Worm (Caenorhabditis elegans) whole organism, late embryonic: ENCODE measurements around the gene nekl-3.

Source experiments
- C08G9.2 ChIP-seq: sonication (generic microtip); optimal IDR thresholded peaks from 2 replicates; lab custom pipeline; 2016; ENCODE audit warnings: mild to moderate bottlenecking, missing genetic modification characterization, moderate library complexity, missing compliant biosample characterization
- C38D4.7 ChIP-seq: fragments of 200-800 bp; sonication (Bioruptor generic); optimal IDR thresholded peaks from 2 replicates; lab custom pipeline; 2018; ENCODE audit warnings: mild to moderate bottlenecking, missing genetic modification characterization, moderate library complexity, missing compliant biosample characterization
- F13H6.1 ChIP-seq: sonication (generic microtip); optimal IDR thresholded peaks from 2 replicates; lab custom pipeline; 2016; ENCODE audit warnings: missing genetic modification characterization, missing compliant biosample characterization
- K02D7.2 ChIP-seq: sonication (generic microtip); optimal IDR thresholded peaks from 2 replicates; lab custom pipeline; 2017; ENCODE audit warnings: mild to moderate bottlenecking, missing genetic modification characterization, missing compliant biosample characterization
- K09A11.1 ChIP-seq: sonication (generic microtip); optimal IDR thresholded peaks from 2 replicates; lab custom pipeline; 2017; ENCODE audit warnings: antibody characterized with exemption, mild to moderate bottlenecking, missing genetic modification characterization, missing compliant biosample characterization; ENCODE audit not compliant: insufficient read depth
- T23F11.4 ChIP-seq: fragments of 200-800 bp; sonication (Bioruptor generic); optimal IDR thresholded peaks from 2 replicates; lab custom pipeline; 2018; ENCODE audit warnings: mild to moderate bottlenecking, missing genetic modification characterization, missing compliant biosample characterization
- Y22D7AL.16 ChIP-seq: sonication (generic microtip); optimal IDR thresholded peaks from 2 replicates; lab custom pipeline; 2016; ENCODE audit warnings: missing genetic modification characterization, missing compliant biosample characterization
- ahr-1 ChIP-seq: sonication (generic microtip); optimal IDR thresholded peaks from 2 replicates; lab custom pipeline; 2016; ENCODE audit warnings: missing genetic modification characterization, missing compliant biosample characterization
- ama-1 ChIP-seq: fragments of 150-350 bp; optimal IDR thresholded peaks from 2 replicates; lab custom pipeline; 2014
- ceh-14 ChIP-seq: sonication (generic microtip); optimal IDR thresholded peaks from 2 replicates; lab custom pipeline; 2016; ENCODE audit warnings: missing genotype, missing genetic modification characterization, missing compliant biosample characterization
- ceh-18 ChIP-seq: sonication (generic microtip); optimal IDR thresholded peaks from 2 replicates; lab custom pipeline; 2016; ENCODE audit warnings: missing genetic modification characterization, missing compliant biosample characterization
- ceh-2 ChIP-seq: sonication (generic microtip); optimal IDR thresholded peaks from 2 replicates; lab custom pipeline; 2016; ENCODE audit warnings: missing genotype, missing genetic modification characterization, missing compliant biosample characterization
- ceh-22 ChIP-seq: sonication (generic microtip); optimal IDR thresholded peaks from 2 replicates; lab custom pipeline; 2017; ENCODE audit warnings: missing biosample characterization, missing genetic modification characterization
- ceh-24 ChIP-seq: sonication (generic microtip); optimal IDR thresholded peaks from 2 replicates; lab custom pipeline; 2016; ENCODE audit warnings: mild to moderate bottlenecking, missing genetic modification characterization, missing compliant biosample characterization
- ceh-31 ChIP-seq: sonication (generic microtip); optimal IDR thresholded peaks from 2 replicates; lab custom pipeline; 2016; ENCODE audit warnings: missing genetic modification characterization, missing compliant biosample characterization
- ceh-45 ChIP-seq: fragments of 200-800 bp; sonication (Bioruptor generic); IDR thresholded peaks from 2 replicates; pipeline ENCODE4 v1.3.6; 2022; ENCODE audit warnings: missing genetic modification reagents, missing genetic modification characterization, missing compliant biosample characterization
- ceh-48 ChIP-seq: sonication (generic microtip); optimal IDR thresholded peaks from 2 replicates; lab custom pipeline; 2016; ENCODE audit warnings: missing genetic modification characterization, inconsistent platforms, missing compliant biosample characterization
- ceh-6 ChIP-seq: fragments of 200-800 bp; sonication (Bioruptor generic); optimal IDR thresholded peaks from 2 replicates; lab custom pipeline; 2018; ENCODE audit warnings: mild to moderate bottlenecking, missing genetic modification characterization, missing compliant biosample characterization
- ceh-9 ChIP-seq: sonication (generic microtip); optimal IDR thresholded peaks from 2 replicates; lab custom pipeline; 2016; ENCODE audit warnings: mild to moderate bottlenecking, missing genetic modification characterization, inconsistent platforms, missing compliant biosample characterization
- dmd-4 ChIP-seq: sonication (generic microtip); optimal IDR thresholded peaks from 2 replicates; lab custom pipeline; 2016; ENCODE audit warnings: borderline replicate concordance, missing genetic modification characterization, missing compliant biosample characterization
- dve-1 ChIP-seq: sonication (generic microtip); optimal IDR thresholded peaks from 2 replicates; lab custom pipeline; 2017; ENCODE audit warnings: antibody characterized with exemption, mild to moderate bottlenecking, missing genetic modification characterization, missing compliant biosample characterization
- elt-2 ChIP-seq: sonication (generic microtip); optimal IDR thresholded peaks from 2 replicates; lab custom pipeline; 2016; ENCODE audit warnings: missing genetic modification reagents, missing genetic modification characterization, missing compliant biosample characterization
- elt-4 ChIP-seq: sonication (generic microtip); optimal IDR thresholded peaks from 2 replicates; lab custom pipeline; 2016; ENCODE audit warnings: missing genetic modification characterization, missing compliant biosample characterization
- eyg-1 ChIP-seq: sonication (generic microtip); optimal IDR thresholded peaks from 2 replicates; lab custom pipeline; 2016; ENCODE audit warnings: missing genotype, missing genetic modification characterization, missing compliant biosample characterization
- fkh-6 ChIP-seq: sonication (generic microtip); optimal IDR thresholded peaks from 2 replicates; lab custom pipeline; 2016; ENCODE audit warnings: missing genetic modification characterization, missing compliant biosample characterization
- hlh-13 ChIP-seq: fragments of 200-800 bp; sonication (Bioruptor generic); optimal IDR thresholded peaks from 2 replicates; lab custom pipeline; 2018; ENCODE audit warnings: mild to moderate bottlenecking, missing genetic modification characterization, missing compliant biosample characterization
- hlh-30 ChIP-seq: sonication (generic microtip); optimal IDR thresholded peaks from 2 replicates; lab custom pipeline; 2017; ENCODE audit warnings: antibody characterized with exemption, missing genetic modification characterization, missing compliant biosample characterization; ENCODE audit not compliant: insufficient read depth
- hlh-8 ChIP-seq: sonication (generic microtip); optimal IDR thresholded peaks from 2 replicates; lab custom pipeline; 2016; ENCODE audit warnings: missing genotype, missing genetic modification characterization, missing compliant biosample characterization
- lim-6 ChIP-seq: sonication (generic microtip); optimal IDR thresholded peaks from 2 replicates; lab custom pipeline; 2016; ENCODE audit warnings: missing genetic modification characterization, missing compliant biosample characterization
- lin-11 ChIP-seq: fragments of 200-800 bp; sonication (Bioruptor generic); optimal IDR thresholded peaks from 2 replicates; lab custom pipeline; 2018; ENCODE audit warnings: mild to moderate bottlenecking, missing genetic modification characterization, missing compliant biosample characterization
- madf-2 ChIP-seq: sonication (generic microtip); optimal IDR thresholded peaks from 2 replicates; lab custom pipeline; 2017; ENCODE audit warnings: missing genetic modification characterization, missing compliant biosample characterization
- mec-3 ChIP-seq: sonication (generic microtip); optimal IDR thresholded peaks from 2 replicates; lab custom pipeline; 2016; ENCODE audit warnings: borderline replicate concordance, missing genetic modification characterization, missing compliant biosample characterization
- nfya-1 ChIP-seq: sonication (generic microtip); optimal IDR thresholded peaks from 2 replicates; lab custom pipeline; 2017; ENCODE audit warnings: missing genetic modification characterization, mild to moderate bottlenecking, missing compliant biosample characterization, antibody characterized with exemption, moderate library complexity
- nhr-11 ChIP-seq: fragments of 150-350 bp; optimal IDR thresholded peaks from 2 replicates; lab custom pipeline; 2014; ENCODE audit warnings: missing biosample characterization, missing genetic modification characterization
- nhr-232 ChIP-seq: sonication (generic microtip); optimal IDR thresholded peaks from 2 replicates; lab custom pipeline; 2016; ENCODE audit warnings: missing genetic modification characterization, missing compliant biosample characterization
- npax-4 ChIP-seq: sonication (generic microtip); optimal IDR thresholded peaks from 2 replicates; lab custom pipeline; 2016; ENCODE audit warnings: missing genetic modification characterization, missing compliant biosample characterization
- odd-2 ChIP-seq: sonication (generic microtip); optimal IDR thresholded peaks from 2 replicates; lab custom pipeline; 2017; ENCODE audit warnings: antibody characterized with exemption, mild to moderate bottlenecking, missing genetic modification characterization, missing compliant biosample characterization
- pag-3 ChIP-seq: sonication (generic microtip); optimal IDR thresholded peaks from 2 replicates; lab custom pipeline; 2016; ENCODE audit warnings: missing compliant biosample characterization, missing genetic modification characterization, borderline replicate concordance
- pax-1 ChIP-seq: fragments of 150-350 bp; optimal IDR thresholded peaks from 2 replicates; lab custom pipeline; 2014; ENCODE audit warnings: missing biosample characterization, missing genetic modification characterization
- pha-4 ChIP-seq: fragments of 150-350 bp; optimal IDR thresholded peaks from 2 replicates; lab custom pipeline; 2018; ENCODE audit warnings: missing biosample characterization, missing genetic modification reagents, missing genetic modification characterization
- pqm-1 ChIP-seq: sonication (generic microtip); optimal IDR thresholded peaks from 2 replicates; lab custom pipeline; 2016; ENCODE audit warnings: missing genetic modification characterization, missing compliant biosample characterization
- ref-2 ChIP-seq: sonication (generic microtip); optimal IDR thresholded peaks from 2 replicates; lab custom pipeline; 2016; ENCODE audit warnings: missing genetic modification characterization, missing compliant biosample characterization
- rnt-1 ChIP-seq: sonication (generic microtip); optimal IDR thresholded peaks from 2 replicates; lab custom pipeline; 2016; ENCODE audit warnings: missing genetic modification characterization, missing compliant biosample characterization
- sox-2 ChIP-seq: fragments of 200-800 bp; sonication (Bioruptor generic); IDR thresholded peaks from 2 replicates; pipeline ENCODE4 v1.3.6; 2022; ENCODE audit warnings: missing genetic modification reagents, missing genetic modification characterization, missing compliant biosample characterization
- sox-4 ChIP-seq: sonication (generic microtip); optimal IDR thresholded peaks from 2 replicates; lab custom pipeline; 2017; ENCODE audit warnings: mild to moderate bottlenecking, missing genetic modification characterization, inconsistent platforms, missing compliant biosample characterization
- syd-9 ChIP-seq: sonication (generic microtip); optimal IDR thresholded peaks from 2 replicates; lab custom pipeline; 2016; ENCODE audit warnings: mild to moderate bottlenecking, missing genetic modification characterization, moderate library complexity, missing compliant biosample characterization
- tbx-2 ChIP-seq: sonication (generic microtip); optimal IDR thresholded peaks from 2 replicates; lab custom pipeline; 2016; ENCODE audit warnings: missing genetic modification characterization, missing compliant biosample characterization
- tbx-7 ChIP-seq: sonication (generic microtip); optimal IDR thresholded peaks from 2 replicates; lab custom pipeline; 2016; ENCODE audit warnings: missing genotype, missing genetic modification characterization, missing compliant biosample characterization
- ttx-3 ChIP-seq: sonication (generic microtip); optimal IDR thresholded peaks from 2 replicates; lab custom pipeline; 2016; ENCODE audit warnings: missing genetic modification reagents, missing genetic modification characterization, missing compliant biosample characterization
- unc-42 ChIP-seq: sonication (generic microtip); optimal IDR thresholded peaks from 2 replicates; lab custom pipeline; 2016; ENCODE audit warnings: missing genotype, missing genetic modification characterization, missing compliant biosample characterization
- unc-55 ChIP-seq: sonication (generic microtip); optimal IDR thresholded peaks from 2 replicates; lab custom pipeline; 2017; ENCODE audit warnings: missing biosample characterization, missing genetic modification reagents, missing genetic modification characterization
- unc-86 ChIP-seq: sonication (generic microtip); optimal IDR thresholded peaks from 2 replicates; lab custom pipeline; 2016; ENCODE audit warnings: missing genetic modification characterization, missing compliant biosample characterization
- zip-5 ChIP-seq: sonication (generic microtip); optimal IDR thresholded peaks from 2 replicates; lab custom pipeline; 2016; ENCODE audit warnings: missing genetic modification characterization, missing compliant biosample characterization
- ztf-16 ChIP-seq: sonication (generic microtip); optimal IDR thresholded peaks from 2 replicates; lab custom pipeline; 2017; ENCODE audit warnings: missing genetic modification characterization, missing compliant biosample characterization

nekl-3 gene

ce11 chrX:12367498-12367897, 23.8 kb downstream of the nekl-3 start:
- TF ChIP-seq unc-55 (GFP tag; lab: Kevin White, UChicago) (no peak), nhr-232 (tag; lab: Kevin White, UChicago) (peak; percentile 43), npax-4 (tag; lab: Kevin White, UChicago) (peak; percentile 15), lim-6 (tag; lab: Kevin White, UChicago) (no peak), ceh-9 (tag; lab: Kevin White, UChicago) (no peak), lin-11 (tag; lab: Kevin White, UChicago) (peak; percentile 47), unc-42 (tag; lab: Kevin White, UChicago) (no peak), pax-1 (tag; lab: Kevin White, UChicago) (no peak), C38D4.7 (GFP tag; lab: Kevin White, UChicago) (peak; percentile 20), rnt-1 (tag; lab: Kevin White, UChicago) (peak; percentile 53), ceh-2 (tag; lab: Kevin White, UChicago) (peak; percentile 19), nfya-1 (peak; percentile 38), hlh-8 (tag; lab: Kevin White, UChicago) (no peak), K09A11.1 (no peak), T23F11.4 (GFP tag; lab: Kevin White, UChicago) (peak; percentile 32), hlh-13 (GFP tag; lab: Kevin White, UChicago) (no peak), ztf-16 (tag; lab: Kevin White, UChicago) (no peak), ceh-48 (tag; lab: Kevin White, UChicago) (peak; percentile 27), ama-1 (lab: Kevin White, UChicago) (no peak), ttx-3 (tag; lab: Kevin White, UChicago) (peak; percentile 57), tbx-7 (tag; lab: Kevin White, UChicago) (no peak), zip-5 (tag; lab: Kevin White, UChicago) (no peak), Y22D7AL.16 (tag; lab: Kevin White, UChicago) (peak; percentile 29), ahr-1 (tag; lab: Kevin White, UChicago) (peak; percentile 18), ceh-22 (tag; lab: Kevin White, UChicago) (no peak), dmd-4 (no peak), ceh-24 (tag; lab: Kevin White, UChicago) (no peak), eyg-1 (tag; lab: Kevin White, UChicago) (no peak), F13H6.1 (tag; lab: Kevin White, UChicago) (no peak), tbx-2 (tag; lab: Kevin White, UChicago) (peak; percentile 44), ceh-18 (tag; lab: Kevin White, UChicago) (peak; percentile 56), ceh-45 (GFP tag; lab: Robert Waterston, UW) (no peak), hlh-30 (tag; lab: Kevin White, UChicago) (peak; percentile 36), pha-4 (tag; lab: Kevin White, UChicago) (no peak), ref-2 (tag; lab: Kevin White, UChicago) (peak; percentile 21), pqm-1 (tag; lab: Kevin White, UChicago) (no peak), C08G9.2 (tag; lab: Kevin White, UChicago) (peak; percentile 53), ceh-14 (tag; lab: Kevin White, UChicago) (no peak), unc-86 (tag; lab: Kevin White, UChicago) (no peak), pag-3 (tag; lab: Kevin White, UChicago) (no peak), ceh-6 (GFP tag; lab: Kevin White, UChicago) (peak; percentile 71), dve-1 (tag; lab: Kevin White, UChicago) (no peak), ceh-31 (tag; lab: Kevin White, UChicago) (no peak), K02D7.2 (tag; lab: Kevin White, UChicago) (peak; percentile 26), nhr-11 (tag; lab: Kevin White, UChicago) (no peak), odd-2 (no peak), elt-4 (tag; lab: Kevin White, UChicago) (no peak), syd-9 (peak; percentile 65), fkh-6 (tag; lab: Kevin White, UChicago) (no peak), elt-2 (tag; lab: Kevin White, UChicago) (peak; percentile 67), sox-2 (peak; percentile 33; the same call in 1 of the 2 replicates), madf-2 (no peak), mec-3 (tag; lab: Kevin White, UChicago) (no peak), sox-4 (tag; lab: Kevin White, UChicago) (peak; percentile 40)
